Worm (Caenorhabditis elegans) whole organism, L4 larva: Measurements from ENCODE around the gene nhr-198.

Source experiments
- T26A8.4 ChIP-seq: fragments of 200-800 bp; sonication (Bioruptor generic); IDR thresholded peaks from 2 replicates; pipeline ENCODE4 v1.3.6; 2022; ENCODE audit warnings: missing genetic modification characterization, missing compliant biosample characterization
- unc-62 ChIP-seq, 3 experiments: fragments of 150-350 bp in 1 of 3; sonication (generic microtip); optimal IDR thresholded peaks in 2 of 3; peaks in 1 of 3; 1 replicate in 1 of 3; 2 replicates in 2 of 3; lab custom pipeline; 2014 to 2017; ENCODE audit warnings: missing biosample characterization in 3 of 3, missing genetic modification characterization in 3 of 3, missing genetic modification reagents in 3 of 3, missing genotype in 1 of 3

ce11 chrV:15668870-15669269 is 24.9 kb upstream of the nhr-198 start, which contains the start of gene K06B4.4:
- TF ChIP-seq T26A8.4 (GFP tag; lab: Robert Waterston, UW) = no peak
- no peak for TF ChIP-seq unc-62 (GFP tag; optimal IDR thresholded peaks at IDR 0.05 in 1 of 2; lab: Kevin White, UChicago)
- TF ChIP-seq unc-62 (tag; optimal IDR thresholded peaks at IDR 0.05; lab: Kevin White, UChicago) = no peak
